Fruit fly (Drosophila melanogaster): ENCODE data around the gene CG42780.
A peak's percentile ranks its signal among the peaks of the same experiment; 100 is the strongest.

Gene CG42780

dm6 chrX:7323649-7324511, 8.1 kb downstream of the CG42780 start, which contains the start of the genes Atg5 and Dok (continued):
- no peak for TF ChIP-seq CG18476 (GFP tag; optimal IDR thresholded peaks at IDR 0.05)
- TF ChIP-seq Myb (GFP tag; optimal IDR thresholded peaks at IDR 0.05) = no peak
- TF ChIP-seq CG16815 (GFP tag; optimal IDR thresholded peaks at IDR 0.05) = no peak
- no peak for TF ChIP-seq p53 (GFP tag; optimal IDR thresholded peaks at IDR 0.05)
- peak; percentile 67 for TF ChIP-seq Bgb (GFP tag; IDR thresholded peaks at IDR 0.05; ENCODE audit: partially characterized antibody)
- no peak for TF ChIP-seq CG1792 (GFP tag; optimal IDR thresholded peaks at IDR 0.05)
- TF ChIP-seq CG33557 (GFP tag; optimal IDR thresholded peaks at IDR 0.05) = no peak
- no peak for TF ChIP-seq Stat92E (GFP tag; optimal IDR thresholded peaks at IDR 0.05)
- peak; percentile 58; the same call in 1 of the 3 replicates for TF ChIP-seq Doc3 (GFP tag; IDR thresholded peaks at IDR 0.05; ENCODE audit: partially characterized antibody)
- TF ChIP-seq Xbp1 (GFP tag; optimal IDR thresholded peaks at IDR 0.05) = peak; percentile 55
- TF ChIP-seq gro (GFP tag; optimal IDR thresholded peaks at IDR 0.05) = no peak
- peak; percentile 48 for TF ChIP-seq CG32532 (GFP tag; IDR thresholded peaks at IDR 0.05)
- TF ChIP-seq knrl (GFP tag; IDR thresholded peaks at IDR 0.05; ENCODE audit: partially characterized antibody) = peak; percentile 69
- no peak for TF ChIP-seq PHDP (tag; optimal IDR thresholded peaks at IDR 0.05)
- TF ChIP-seq CG31365 (tag; optimal IDR thresholded peaks at IDR 0.05) = no peak
- no peak for TF ChIP-seq CG3407 (GFP tag; optimal IDR thresholded peaks at IDR 0.05)
- no peak for TF ChIP-seq CG14441 (GFP tag; IDR thresholded peaks at IDR 0.05)
- no peak for TF ChIP-seq org-1 (GFP tag; optimal IDR thresholded peaks at IDR 0.05)
- TF ChIP-seq CG12236 (GFP tag; optimal IDR thresholded peaks at IDR 0.05) = no peak
- peak; percentile 65 for TF ChIP-seq Hmr (GFP tag; optimal IDR thresholded peaks at IDR 0.05)
- peak; percentile 59 for TF ChIP-seq nmo (GFP tag; optimal IDR thresholded peaks at IDR 0.05)
- TF ChIP-seq her (GFP tag; optimal IDR thresholded peaks at IDR 0.05) = peak; percentile 70
- TF ChIP-seq Mad (GFP tag; optimal IDR thresholded peaks at IDR 0.05) = no peak
- TF ChIP-seq CG10959 (GFP tag; IDR thresholded peaks at IDR 0.05) = no peak
- peak; percentile 27 for TF ChIP-seq CG8944 (GFP tag; optimal IDR thresholded peaks at IDR 0.05)
- no peak for TF ChIP-seq Usf (GFP tag; optimal IDR thresholded peaks at IDR 0.05)
- no peak for TF ChIP-seq lov (optimal IDR thresholded peaks at IDR 0.05)
- no peak for TF ChIP-seq lov (GFP tag; IDR thresholded peaks at IDR 0.05)
- TF ChIP-seq CG10321 (GFP tag; IDR thresholded peaks at IDR 0.05) = no peak
- no peak for TF ChIP-seq gt (GFP tag; IDR thresholded peaks at IDR 0.05)
- no peak for TF ChIP-seq lilli (GFP tag; optimal IDR thresholded peaks at IDR 0.05)
- TF ChIP-seq bigmax (GFP tag; optimal IDR thresholded peaks at IDR 0.05) = no peak
- TF ChIP-seq pan (optimal IDR thresholded peaks at IDR 0.05) = no peak
- TF ChIP-seq pan (GFP tag; optimal IDR thresholded peaks at IDR 0.05 in 1 of 2, IDR thresholded peaks at IDR 0.05 in 1 of 2) = no peak
- TF ChIP-seq CG8359 (GFP tag; optimal IDR thresholded peaks at IDR 0.05; ENCODE audit: borderline replicate concordance) = no peak
- TF ChIP-seq dati (GFP tag; IDR thresholded peaks at IDR 0.05) = no peak
- no peak for TF ChIP-seq Dad (GFP tag; optimal IDR thresholded peaks at IDR 0.05)
- TF ChIP-seq CG43689 (GFP tag; IDR thresholded peaks at IDR 0.05) = no peak
- no peak for TF ChIP-seq rib (GFP tag; IDR thresholded peaks at IDR 0.05)
- TF ChIP-seq sisA (GFP tag; IDR thresholded peaks at IDR 0.05) = peak; percentile 56
- TF ChIP-seq CG9437 (GFP tag; optimal IDR thresholded peaks at IDR 0.05) = no peak
- peak; percentile 68 for TF ChIP-seq CG13287 (GFP tag; IDR thresholded peaks at IDR 0.05; ENCODE audit: partially characterized antibody)
- no peak for TF ChIP-seq CG12744 (GFP tag; optimal IDR thresholded peaks at IDR 0.05)
- peak; percentile 91 for TF ChIP-seq Elba2 (GFP tag; optimal IDR thresholded peaks at IDR 0.05)
- peak; percentile 18 for TF ChIP-seq CG10209 (GFP tag; optimal IDR thresholded peaks at IDR 0.05)
- TF ChIP-seq ERR (GFP tag; optimal IDR thresholded peaks at IDR 0.05) = no peak
- TF ChIP-seq CG34376 (GFP tag; optimal IDR thresholded peaks at IDR 0.05) = no peak
- TF ChIP-seq CG16813 (GFP tag; IDR thresholded peaks at IDR 0.05; ENCODE audit: partially characterized antibody) = peak; percentile 72
- TF ChIP-seq CG15269 (tag; optimal IDR thresholded peaks at IDR 0.05) = peak; percentile 21
